Fruit fly (Drosophila melanogaster) whole organism, wandering third instar larva: Measurements from ENCODE around the gene Arfrp1.

Experiments
- Abd-B ChIP-seq: fragments of >200 bp; optimal IDR thresholded peaks from 2 replicates; lab custom pipeline; 2017; ENCODE audit warnings: missing biosample characterization, missing genetic modification characterization
- Hnf4 ChIP-seq: fragments of 200-800 bp; sonication (Bioruptor generic); optimal IDR thresholded peaks from 2 replicates; lab custom pipeline; 2016; ENCODE audit warnings: missing biosample characterization, mild to moderate bottlenecking, missing genetic modification characterization
- Jra ChIP-seq: sonication (Bioruptor generic); optimal IDR thresholded peaks from 2 replicates; lab custom pipeline; 2016; ENCODE audit warnings: missing biosample characterization, missing genetic modification characterization
- Mio ChIP-seq: sonication (Bioruptor generic); optimal IDR thresholded peaks from 2 replicates; lab custom pipeline; 2016; ENCODE audit warnings: missing biosample characterization, missing genetic modification characterization
- Myc ChIP-seq: fragments of >200 bp; optimal IDR thresholded peaks from 2 replicates; lab custom pipeline; 2017
- br ChIP-seq: fragments of 200-800 bp; sonication (Bioruptor generic); optimal IDR thresholded peaks from 2 replicates; lab custom pipeline; 2016; ENCODE audit warnings: missing biosample characterization, missing genetic modification characterization
- ey ChIP-seq: fragments of 200-800 bp; sonication (Bioruptor generic); optimal IDR thresholded peaks from 2 replicates; lab custom pipeline; 2016; ENCODE audit warnings: missing biosample characterization, missing genetic modification characterization
- h ChIP-seq: fragments of 200-800 bp; sonication (Bioruptor generic); optimal IDR thresholded peaks from 3 replicates; lab custom pipeline; 2016; ENCODE audit warnings: missing biosample characterization, mild to moderate bottlenecking, missing genetic modification characterization
- jim ChIP-seq: fragments of 175-275, 200-325 bp; sonication (Bioruptor generic); optimal IDR thresholded peaks from 2 replicates; lab custom pipeline; 2016; ENCODE audit warnings: missing biosample characterization, mild to moderate bottlenecking, missing genetic modification characterization
- sage ChIP-seq: fragments of 200-800 bp; sonication (Bioruptor generic); optimal IDR thresholded peaks from 2 replicates; lab custom pipeline; 2016; ENCODE audit warnings: missing biosample characterization, mild to moderate bottlenecking, missing genetic modification characterization
- sv ChIP-seq: fragments of 200-800 bp; sonication (Bioruptor generic); optimal IDR thresholded peaks from 3 replicates; lab custom pipeline; 2016; ENCODE audit warnings: missing biosample characterization, missing genetic modification characterization
- tai ChIP-seq: sonication (Bioruptor generic); optimal IDR thresholded peaks from 2 replicates; lab custom pipeline; 2016; ENCODE audit warnings: missing biosample characterization, missing genetic modification characterization
- usp ChIP-seq: fragments of >200 bp; optimal IDR thresholded peaks from 2 replicates; lab custom pipeline; 2017; ENCODE audit warnings: missing biosample characterization, missing genetic modification characterization

DNA sequence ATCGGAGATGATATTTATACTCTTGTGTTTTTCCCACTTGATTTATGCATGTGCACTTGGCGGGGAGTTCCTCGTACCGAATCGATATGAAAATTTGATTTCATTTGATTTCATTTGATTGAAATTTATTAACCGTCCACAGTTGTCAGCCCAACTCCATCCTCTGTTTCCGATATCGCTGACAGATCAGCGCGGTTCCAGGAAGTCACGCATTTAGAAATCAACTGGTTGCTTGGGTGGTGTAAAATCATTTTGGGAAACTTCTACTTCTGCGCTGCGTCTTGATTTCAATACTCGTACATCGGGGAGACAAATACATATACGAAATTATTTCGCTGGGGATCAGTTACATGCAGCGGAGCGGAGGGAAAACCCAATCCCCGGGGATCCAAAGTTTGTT lies 24.7 kb downstream of the Arfrp1 start:
- TF ChIP-seq Hnf4 (no peak), usp (GFP tag; lab: Kevin White, UChicago) (no peak), Abd-B (GFP tag; lab: Kevin White, UChicago) (no peak), sv (GFP tag; lab: Kevin White, UChicago) (no peak), jim (GFP tag; lab: Kevin White, UChicago) (no peak), Mio (GFP tag; lab: Kevin White, UChicago) (no peak), Myc (lab: Kevin White, UChicago) (no peak), br (GFP tag; lab: Kevin White, UChicago) (no peak), sage (GFP tag; lab: Kevin White, UChicago) (no peak), ey (GFP tag; lab: Kevin White, UChicago) (no peak), tai (GFP tag; lab: Kevin White, UChicago) (no peak), h (GFP tag; lab: Kevin White, UChicago) (no peak), Jra (no peak)
